Fruit fly (Drosophila melanogaster): ENCODE results near the gene CG15432.

CG15432 gene

DNA sequence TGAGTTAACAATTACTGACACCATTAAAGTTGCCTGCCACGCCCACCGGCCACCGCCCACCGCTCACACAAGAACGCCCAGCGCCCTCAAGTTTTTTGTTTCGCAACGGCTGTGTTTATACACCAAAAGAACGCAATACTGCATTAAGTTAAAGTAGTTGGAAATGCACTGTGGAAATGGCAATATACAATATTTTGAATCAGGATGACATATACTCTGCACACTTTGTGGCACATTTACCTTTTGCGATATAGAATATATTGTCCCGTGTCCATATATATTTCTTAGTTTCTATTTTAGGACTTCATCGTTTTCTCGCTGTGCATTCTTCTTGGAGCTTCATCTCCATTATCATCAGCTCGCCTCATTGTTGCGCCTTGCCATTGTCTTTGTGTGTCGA is 26.0 kb upstream of the CG15432 start (continued):
- TF ChIP-seq CG6808 (GFP tag; optimal IDR thresholded peaks at IDR 0.05): peak; percentile 27
- TF ChIP-seq eg (GFP tag; IDR thresholded peaks at IDR 0.05): peak; percentile 45; the same call in 1 of the 3 replicates
- TF ChIP-seq acj6 (GFP tag; optimal IDR thresholded peaks at IDR 0.05): peak; percentile 23
- peak; percentile 62 for TF ChIP-seq Ets96B (tag; optimal IDR thresholded peaks at IDR 0.05)
- peak; percentile 47 for TF ChIP-seq Hr4 (GFP tag; optimal IDR thresholded peaks at IDR 0.05)
- no peak for TF ChIP-seq CG8632 (GFP tag; optimal IDR thresholded peaks at IDR 0.05)
- TF ChIP-seq Sox15 (GFP tag; optimal IDR thresholded peaks at IDR 0.05): peak; percentile 6
- TF ChIP-seq CG9139 (GFP tag; optimal IDR thresholded peaks at IDR 0.05): no peak
- TF ChIP-seq Lpt (GFP tag; optimal IDR thresholded peaks at IDR 0.05): peak; percentile 23
- TF ChIP-seq Blimp-1 (GFP tag; optimal IDR thresholded peaks at IDR 0.05): no peak
- peak; percentile 33 for TF ChIP-seq CG7368 (GFP tag; optimal IDR thresholded peaks at IDR 0.05)
- no peak for TF ChIP-seq Hr38 (GFP tag; optimal IDR thresholded peaks at IDR 0.05)
- peak; percentile 32 for TF ChIP-seq dsx (GFP tag; optimal IDR thresholded peaks at IDR 0.05; ENCODE audit: poor library complexity, severe bottlenecking)
- peak; percentile 43 for TF ChIP-seq CG10631 (GFP tag; optimal IDR thresholded peaks at IDR 0.05)
- peak; percentile 79 for TF ChIP-seq Eip78C (GFP tag)
- peak; percentile 26 for TF ChIP-seq topi (GFP tag; optimal IDR thresholded peaks at IDR 0.05)
- TF ChIP-seq CG4318 (GFP tag; optimal IDR thresholded peaks at IDR 0.05): no peak
- TF ChIP-seq CG8319 (GFP tag; optimal IDR thresholded peaks at IDR 0.05): no peak

DNA sequence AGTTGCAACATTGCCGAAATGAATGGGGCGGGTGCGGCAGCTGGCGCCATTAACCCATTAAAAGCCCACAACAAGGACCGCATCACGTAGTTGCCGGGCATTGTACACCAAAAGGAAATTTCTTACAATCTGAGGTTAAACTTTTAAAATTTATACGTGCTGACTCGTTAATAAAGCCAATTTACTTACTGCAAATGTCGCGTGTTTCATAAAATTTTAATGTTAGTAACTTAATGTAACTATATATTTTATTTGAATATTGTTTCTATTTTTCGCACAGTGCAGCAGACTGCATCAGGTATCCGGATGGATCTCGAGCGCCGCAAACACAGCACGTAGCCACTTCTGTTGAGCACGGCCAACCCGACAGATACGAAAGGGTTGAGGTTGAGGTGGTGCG is 25.2 kb upstream of the CG15432 start:
- TF ChIP-seq Ets21C (GFP tag; optimal IDR thresholded peaks at IDR 0.05) (no peak), Sox14 (GFP tag; optimal IDR thresholded peaks at IDR 0.05) (no peak), Lpt (GFP tag; optimal IDR thresholded peaks at IDR 0.05) (no peak), CG6854 (GFP tag; optimal IDR thresholded peaks at IDR 0.05) (no peak), salr (GFP tag; optimal IDR thresholded peaks at IDR 0.05) (no peak), dac (GFP tag; optimal IDR thresholded peaks at IDR 0.05) (no peak), CG3032 (tag; optimal IDR thresholded peaks at IDR 0.05) (peak; percentile 59), achi (GFP tag; optimal IDR thresholded peaks at IDR 0.05) (peak; percentile 40), Met (GFP tag; optimal IDR thresholded peaks at IDR 0.05) (peak; percentile 43), CG3919 (GFP tag; optimal IDR thresholded peaks at IDR 0.05) (peak; percentile 42), CG10631 (GFP tag; optimal IDR thresholded peaks at IDR 0.05) (peak; percentile 37), CG8632 (GFP tag; optimal IDR thresholded peaks at IDR 0.05) (peak; percentile 32), CG8319 (GFP tag; optimal IDR thresholded peaks at IDR 0.05) (peak; percentile 25), CG4318 (GFP tag; optimal IDR thresholded peaks at IDR 0.05) (peak; percentile 33), lz (GFP tag; optimal IDR thresholded peaks at IDR 0.05) (peak; percentile 24), Eip78C (GFP tag) (peak; percentile 82), CG32006 (GFP tag; optimal IDR thresholded peaks at IDR 0.05) (peak; percentile 51), CG11902 (GFP tag; optimal IDR thresholded peaks at IDR 0.05) (no peak), fd85E (GFP tag; optimal IDR thresholded peaks at IDR 0.05) (no peak), Gug (GFP tag; IDR thresholded peaks at IDR 0.05) (0 out of 2 replicates have a peak, but pooled peaks have one; percentile 21), fd59A (GFP tag; optimal IDR thresholded peaks at IDR 0.05) (peak; percentile 10), Hr38 (GFP tag; optimal IDR thresholded peaks at IDR 0.05) (no peak), CG15336 (GFP tag; IDR thresholded peaks at IDR 0.05) (peak; percentile 51), OdsH (GFP tag; optimal IDR thresholded peaks at IDR 0.05) (peak; percentile 33), fkh (GFP tag; optimal IDR thresholded peaks at IDR 0.05) (no peak), CG1621 (tag; optimal IDR thresholded peaks at IDR 0.05) (peak; percentile 26), ss (GFP tag; optimal IDR thresholded peaks at IDR 0.05) (peak; percentile 24 to 60), spab (GFP tag; optimal IDR thresholded peaks at IDR 0.05) (peak; percentile 34), eg (GFP tag; IDR thresholded peaks at IDR 0.05) (peak; percentile 51; the same call in 2 of the 3 replicates), Eip93F (GFP tag; optimal IDR thresholded peaks at IDR 0.05) (no peak), Ets96B (tag; optimal IDR thresholded peaks at IDR 0.05) (peak; percentile 52), CG11762 (GFP tag; optimal IDR thresholded peaks at IDR 0.05; ENCODE audit: insufficient read depth) (no peak), Sox15 (GFP tag; optimal IDR thresholded peaks at IDR 0.05) (no peak), CG6792 (GFP tag; optimal IDR thresholded peaks at IDR 0.05) (peak; percentile 20), CG6276 (GFP tag; optimal IDR thresholded peaks at IDR 0.05) (peak; percentile 4), svp (GFP tag) (peak; percentile 66), cyc (GFP tag; optimal IDR thresholded peaks at IDR 0.05) (peak; percentile 18), Hr4 (GFP tag; optimal IDR thresholded peaks at IDR 0.05) (peak; percentile 28), Smox (GFP tag; optimal IDR thresholded peaks at IDR 0.05) (peak; percentile 4), dsx (GFP tag; optimal IDR thresholded peaks at IDR 0.05; ENCODE audit: poor library complexity, severe bottlenecking) (peak; percentile 55), CG10669 (GFP tag; optimal IDR thresholded peaks at IDR 0.05) (peak; percentile 61), CG8119 (GFP tag; IDR thresholded peaks at IDR 0.05) (peak; percentile 41; the same call in 1 of the 3 replicates), acj6 (GFP tag; optimal IDR thresholded peaks at IDR 0.05) (peak; percentile 31)

All from whole organism, prepupa.